Worm (Caenorhabditis elegans): ENCODE measurements around the gene prp-18.

- TF ChIP-seq egl-27 (tag; optimal IDR thresholded peaks at IDR 0.05) (no peak), ama-1 (optimal IDR thresholded peaks at IDR 0.05) (no peak), dpl-1 (GFP tag; optimal IDR thresholded peaks at IDR 0.05) (peak; percentile 61), unc-62 (GFP tag; optimal IDR thresholded peaks at IDR 0.05 in 1 of 2) (no peak), unc-62 (tag; optimal IDR thresholded peaks at IDR 0.05) (no peak), ces-1 (GFP tag; optimal IDR thresholded peaks at IDR 0.05) (no peak), nhr-42 (GFP tag; IDR thresholded peaks at IDR 0.05) (no peak), unc-39 (tag; optimal IDR thresholded peaks at IDR 0.05) (no peak), nhr-25 (tag; optimal IDR thresholded peaks at IDR 0.05; ENCODE audit: borderline replicate concordance, insufficient read depth) (no peak), pqm-1 (tag; optimal IDR thresholded peaks at IDR 0.05) (no peak), mxl-2 (GFP tag; conservative IDR thresholded peaks at IDR 0.05) (no peak), pha-4 (GFP tag; IDR thresholded peaks at IDR 0.05) (no peak), pha-4 (tag; optimal IDR thresholded peaks at IDR 0.05) (no peak), snpc-4 (tag; optimal IDR thresholded peaks at IDR 0.05) (no peak), nhr-6 (tag; optimal IDR thresholded peaks at IDR 0.05) (peak; percentile 57), lin-39 (tag; optimal IDR thresholded peaks at IDR 0.05) (no peak)
Observed at ce11 chrIV:9884257-9884656, at the start of gene prp-18, which contains the start of gene mccc-1.
